Fruit fly (Drosophila melanogaster): ENCODE results near the gene Reg-2.
A peak's percentile ranks its signal among the peaks of the same experiment; 100 is the strongest.

Reg-2 gene

dm6 chr3L:615425-616046 lies 9.2 kb upstream of the Reg-2 start:
- no peak for TF ChIP-seq noc (tag; optimal IDR thresholded peaks at IDR 0.05)

dm6 chr3L:614751-615424 lies 8.5 kb upstream of the Reg-2 start:
- no peak for TF ChIP-seq noc (tag; optimal IDR thresholded peaks at IDR 0.05)

- TF ChIP-seq noc (tag; optimal IDR thresholded peaks at IDR 0.05): no peak
Observed at dm6 chr3L:613578-614300, 7.4 kb upstream of the Reg-2 start.

- TF ChIP-seq noc (tag; optimal IDR thresholded peaks at IDR 0.05): peak; percentile 62
Observed at dm6 chr3L:611639-612611, 5.6 kb upstream of the Reg-2 start.

- TF ChIP-seq noc (tag; optimal IDR thresholded peaks at IDR 0.05): no peak
Observed at dm6 chr3L:610765-611164, 4.4 kb upstream of the Reg-2 start.

dm6 chr3L:609163-609562 lies 2.8 kb upstream of the Reg-2 start:
- TF ChIP-seq noc (tag; optimal IDR thresholded peaks at IDR 0.05): no peak

dm6 chr3L:608362-608761 lies 2.0 kb upstream of the Reg-2 start:
- TF ChIP-seq noc (tag; optimal IDR thresholded peaks at IDR 0.05): no peak

dm6 chr3L:607551-608314 lies 1.4 kb upstream of the Reg-2 start:
- TF ChIP-seq noc (tag; optimal IDR thresholded peaks at IDR 0.05): no peak

dm6 chr3L:604701-605100 lies 1.7 kb downstream of the Reg-2 start:
- no peak for TF ChIP-seq noc (tag; optimal IDR thresholded peaks at IDR 0.05)

- TF ChIP-seq noc (tag; optimal IDR thresholded peaks at IDR 0.05): peak; percentile 36
Observed at dm6 chr3L:603847-604550, 2.4 kb downstream of the Reg-2 start, which contains the start of gene CG13893. Gene CG13893, minus strand, starts transcription at chr3L:604008.

dm6 chr3L:603188-603587 lies 3.2 kb downstream of the Reg-2 start:
- no peak for TF ChIP-seq noc (tag; optimal IDR thresholded peaks at IDR 0.05)

- no peak for TF ChIP-seq noc (tag; optimal IDR thresholded peaks at IDR 0.05)
Observed at dm6 chr3L:602531-602930, 3.8 kb downstream of the Reg-2 start.

dm6 chr3L:601559-602136 lies 4.7 kb downstream of the Reg-2 start:
- TF ChIP-seq noc (tag; optimal IDR thresholded peaks at IDR 0.05): no peak

dm6 chr3L:601104-601503 lies 5.3 kb downstream of the Reg-2 start:
- TF ChIP-seq noc (tag; optimal IDR thresholded peaks at IDR 0.05): no peak
